Worm (Caenorhabditis elegans) whole organism, young adult: ENCODE data around the gene appg-1.

Source experiments
- ama-1 ChIP-seq, 3 experiments: fragments of 150-350 bp in 1 of 3; sonication (generic microtip) in 2 of 3; optimal IDR thresholded peaks; 2 replicates each; lab custom pipeline; 2014 to 2018; ENCODE audit warnings: missing biosample characterization in 2 of 3, missing genetic modification characterization in 2 of 3, missing genetic modification reagents in 2 of 3
- ekl-4 ChIP-seq: fragments of 200-800 bp; sonication (Bioruptor generic); IDR thresholded peaks from 2 replicates; pipeline ENCODE4 v1.3.6; 2022; ENCODE audit warnings: missing genetic modification reagents, missing genetic modification characterization, missing compliant biosample characterization
- ets-4 ChIP-seq: fragments of 200-800 bp; sonication (Bioruptor generic); optimal IDR thresholded peaks from 2 replicates; lab custom pipeline; 2018; ENCODE audit warnings: mild to moderate bottlenecking, missing genetic modification characterization, missing compliant biosample characterization
- lin-26 ChIP-seq: fragments of 200-800 bp; sonication (Bioruptor generic); IDR thresholded peaks from 2 replicates; pipeline ENCODE4 v1.3.6; 2022; ENCODE audit warnings: missing genetic modification reagents, missing genetic modification characterization, missing compliant biosample characterization
- pbrm-1 ChIP-seq: fragments of 200-800 bp; sonication (Bioruptor generic); IDR thresholded peaks from 2 replicates; pipeline ENCODE4 v1.3.6; 2022; ENCODE audit warnings: missing genetic modification reagents, missing genetic modification characterization, missing compliant biosample characterization

ce11 chrII:10369547-10370028 is 43.7 kb downstream of the appg-1 start, which contains the start of gene ceh-58:
- TF ChIP-seq lin-26 (GFP tag; lab: Robert Waterston, UW) (no peak), ama-1 (optimal IDR thresholded peaks at IDR 0.05; lab: Kevin White, UChicago) (no peak), ama-1 (GFP tag; optimal IDR thresholded peaks at IDR 0.05; lab: Kevin White, UChicago) (no peak), ekl-4 (no peak), ets-4 (GFP tag; lab: Kevin White, UChicago) (no peak), pbrm-1 (GFP tag; lab: Robert Waterston, UW) (no peak)
